Worm (Caenorhabditis elegans) whole organism, early embryonic: Measurements from ENCODE around the gene swp-1.

Experiments used
- B0310.2 ChIP-seq: sonication (generic microtip); optimal IDR thresholded peaks from 2 replicates; lab custom pipeline; 2016; ENCODE audit warnings: mild to moderate bottlenecking, missing genetic modification characterization, missing compliant biosample characterization
- F13C5.2 ChIP-seq: sonication (generic microtip); optimal IDR thresholded peaks from 2 replicates; lab custom pipeline; 2017; ENCODE audit warnings: mild to moderate bottlenecking, missing genetic modification characterization, inconsistent platforms, missing compliant biosample characterization
- aly-1 ChIP-seq: sonication (generic microtip); optimal IDR thresholded peaks from 2 replicates; lab custom pipeline; 2016; ENCODE audit warnings: missing genetic modification characterization, missing compliant biosample characterization
- ama-1 ChIP-seq: fragments of 150-350 bp; optimal IDR thresholded peaks from 2 replicates; lab custom pipeline; 2014
- ceh-13 ChIP-seq: fragments of 200-800 bp; sonication (Bioruptor generic); optimal IDR thresholded peaks from 2 replicates; lab custom pipeline; 2018; ENCODE audit warnings: mild to moderate bottlenecking, missing genetic modification characterization, missing compliant biosample characterization
- ceh-36 ChIP-seq: sonication (generic microtip); optimal IDR thresholded peaks from 2 replicates; lab custom pipeline; 2016; ENCODE audit warnings: missing genetic modification characterization, inconsistent platforms, missing compliant biosample characterization
- flt-1 ChIP-seq: fragments of 200-800 bp; sonication (Bioruptor generic); IDR thresholded peaks from 2 replicates; pipeline ENCODE4 v1.3.6; 2022; ENCODE audit warnings: missing genetic modification characterization, missing compliant biosample characterization
- hmbx-1 ChIP-seq: sonication (generic microtip); optimal IDR thresholded peaks from 2 replicates; lab custom pipeline; 2016; ENCODE audit warnings: mild to moderate bottlenecking, missing genetic modification characterization, missing compliant biosample characterization
- hnd-1 ChIP-seq: sonication (generic microtip); optimal IDR thresholded peaks from 2 replicates; lab custom pipeline; 2016; ENCODE audit warnings: missing genetic modification characterization, missing compliant biosample characterization
- pes-1 ChIP-seq: fragments of 200-800 bp; sonication (Bioruptor generic); IDR thresholded peaks from 2 replicates; pipeline ENCODE4 v1.3.6; 2022; ENCODE audit warnings: missing genetic modification reagents, missing genetic modification characterization, missing compliant biosample characterization
- tbx-11 ChIP-seq: fragments of 200-800 bp; sonication (Bioruptor generic); IDR thresholded peaks from 2 replicates; pipeline ENCODE4 v1.3.6; 2022; ENCODE audit warnings: missing genetic modification characterization, missing compliant biosample characterization
- tbx-37 ChIP-seq: fragments of 200-800 bp; sonication (Bioruptor generic); conservative IDR thresholded peaks from 2 replicates; pipeline ENCODE4 v1.3.6; 2022; ENCODE audit warnings: missing genetic modification reagents, missing genetic modification characterization, missing compliant biosample characterization

- TF ChIP-seq ama-1 = no peak
- no peak for TF ChIP-seq ceh-13
- no peak for TF ChIP-seq hnd-1 (tag; lab: Kevin White, UChicago)
- TF ChIP-seq B0310.2 (tag; lab: Kevin White, UChicago) = no peak
- TF ChIP-seq pes-1 (GFP tag; lab: Robert Waterston, UW) = no peak
- no peak for TF ChIP-seq tbx-37 (GFP tag; lab: Robert Waterston, UW)
- TF ChIP-seq aly-1 (tag; lab: Kevin White, UChicago) = no peak
- no peak for TF ChIP-seq flt-1 (GFP tag; lab: Robert Waterston, UW)
- no peak for TF ChIP-seq tbx-11 (GFP tag; lab: Robert Waterston, UW)
- no peak for TF ChIP-seq hmbx-1 (tag; lab: Kevin White, UChicago)
- TF ChIP-seq F13C5.2 = no peak
- no peak for TF ChIP-seq ceh-36 (tag; lab: Kevin White, UChicago)
Measured at ce11 chrIII:5680141-5680540, 25.2 kb downstream of the swp-1 start, which contains the start of gene pst-2.
